Worm (Caenorhabditis elegans): ENCODE measurements around the gene clec-25.

Gene clec-25

ce11 chrV:16794828-16795354 is 48.1 kb upstream of the clec-25 start, which contains the start of the genes ctps-1 and pus-1 (continued):
- TF ChIP-seq pha-4 (GFP tag; IDR thresholded peaks at IDR 0.05) (no peak), pha-4 (tag; optimal IDR thresholded peaks at IDR 0.05) (no peak), dmd-6 (GFP tag; IDR thresholded peaks at IDR 0.05) (peak; percentile 43), nhr-237 (tag; optimal IDR thresholded peaks at IDR 0.05) (no peak), php-3 (GFP tag; IDR thresholded peaks at IDR 0.05) (no peak), ztf-11 (tag; optimal IDR thresholded peaks at IDR 0.05) (no peak), nhr-11 (tag; optimal IDR thresholded peaks at IDR 0.05) (no peak), daf-8 (GFP tag; IDR thresholded peaks at IDR 0.05) (no peak), mdl-1 (tag; optimal IDR thresholded peaks at IDR 0.05) (no peak), snpc-4 (tag; optimal IDR thresholded peaks at IDR 0.05) (peak; percentile 2), gei-8 (GFP tag; optimal IDR thresholded peaks at IDR 0.05) (no peak), Y48G9A.11 (GFP tag; IDR thresholded peaks at IDR 0.05) (no peak), ceh-20 (GFP tag; IDR thresholded peaks at IDR 0.05) (no peak), lin-13 (GFP tag; optimal IDR thresholded peaks at IDR 0.05) (no peak), tag-97 (GFP tag; IDR thresholded peaks at IDR 0.05) (no peak), daf-12 (tag; optimal IDR thresholded peaks at IDR 0.05) (no peak), unc-130 (GFP tag; optimal IDR thresholded peaks at IDR 0.05) (no peak), aha-1 (tag) (no peak), hif-1 (tag; optimal IDR thresholded peaks at IDR 0.05) (no peak), ama-1 (optimal IDR thresholded peaks at IDR 0.05) (peak; percentile 10), nhr-25 (tag; optimal IDR thresholded peaks at IDR 0.05; ENCODE audit: borderline replicate concordance, insufficient read depth) (no peak), duxl-1 (tag; optimal IDR thresholded peaks at IDR 0.05; ENCODE audit: poor library complexity) (peak; percentile 75), R02D3.7 (tag; optimal IDR thresholded peaks at IDR 0.05) (no peak), set-16 (GFP tag; IDR thresholded peaks at IDR 0.05) (no peak), ceh-32 (tag; optimal IDR thresholded peaks at IDR 0.05; ENCODE audit: poor library complexity) (no peak), arid-1 (GFP tag; conservative IDR thresholded peaks at IDR 0.05) (no peak), skn-1 (tag; optimal IDR thresholded peaks at IDR 0.05) (no peak), saeg-2 (GFP tag; IDR thresholded peaks at IDR 0.05) (no peak), dpl-1 (GFP tag; optimal IDR thresholded peaks at IDR 0.05) (peak; percentile 78), ztf-7 (tag; optimal IDR thresholded peaks at IDR 0.05) (peak; percentile 26), ZK337.2 (GFP tag; IDR thresholded peaks at IDR 0.05) (no peak), T26A8.4 (GFP tag; IDR thresholded peaks at IDR 0.05) (peak; percentile 41; the same call in 1 of the 2 replicates), F49E8.2 (tag; optimal IDR thresholded peaks at IDR 0.05; ENCODE audit: borderline replicate concordance) (no peak), nhr-6 (tag; optimal IDR thresholded peaks at IDR 0.05) (peak; percentile 53), rbr-2 (tag; optimal IDR thresholded peaks at IDR 0.05) (peak; percentile 31), ceh-28 (tag; optimal IDR thresholded peaks at IDR 0.05) (no peak), dve-1 (tag; optimal IDR thresholded peaks at IDR 0.05; ENCODE audit: insufficient read depth) (peak; percentile 70), tra-1 (GFP tag; IDR thresholded peaks at IDR 0.05) (0 out of 2 replicates have a peak, but pooled peaks have one; percentile 19), unc-39 (tag; optimal IDR thresholded peaks at IDR 0.05) (no peak), nhr-77 (tag; optimal IDR thresholded peaks at IDR 0.05) (peak; percentile 21), zag-1 (tag; optimal IDR thresholded peaks at IDR 0.05) (no peak), mxl-3 (GFP tag; optimal IDR thresholded peaks at IDR 0.05) (no peak), madf-9 (GFP tag; conservative IDR thresholded peaks at IDR 0.05) (no peak), mep-1 (tag; optimal IDR thresholded peaks at IDR 0.05) (peak; percentile 68), mdt-29 (GFP tag; IDR thresholded peaks at IDR 0.05) (no peak), attf-4 (tag; optimal IDR thresholded peaks at IDR 0.05) (no peak), lin-29 (GFP tag; IDR thresholded peaks at IDR 0.05) (0 out of 2 replicates have a peak, but pooled peaks have one; percentile 28), pqm-1 (tag; optimal IDR thresholded peaks at IDR 0.05) (no peak), nhr-102 (tag; optimal IDR thresholded peaks at IDR 0.05) (no peak), nhr-10 (tag; optimal IDR thresholded peaks at IDR 0.05) (no peak), hmg-1.1 (GFP tag; IDR thresholded peaks at IDR 0.05) (peak; percentile 48), lir-3 (tag; optimal IDR thresholded peaks at IDR 0.05) (no peak)
